Fruit fly (Drosophila melanogaster) whole organism, embryonic: ENCODE data around the gene alphaCOP.
A peak's percentile ranks its signal among the peaks of the same experiment; 100 is the strongest.

Experiments used
- Ada2b ChIP-seq: fragments of 200-800 bp; sonication (Bioruptor generic); IDR thresholded peaks from 2 replicates; pipeline ENCODE4 v1.3.6; 2022; ENCODE audit warnings: missing biosample characterization, missing genetic modification characterization
- Atf3 ChIP-seq: fragments of 200-800 bp; sonication (Bioruptor generic); optimal IDR thresholded peaks from 3 replicates; lab custom pipeline; 2016; ENCODE audit warnings: missing biosample characterization, missing genetic modification characterization
- CG10321 ChIP-seq: fragments of 200-800 bp; sonication (Bioruptor generic); IDR thresholded peaks from 2 replicates; pipeline ENCODE4 v1.3.6; 2022; ENCODE audit warnings: missing biosample characterization, missing genetic modification characterization
- CG10543 ChIP-seq: fragments of 200-800 bp; sonication (Bioruptor generic); optimal IDR thresholded peaks from 3 replicates; lab custom pipeline; 2017; ENCODE audit warnings: missing biosample characterization, mild to moderate bottlenecking, missing genetic modification characterization, moderate library complexity
- CG10654 ChIP-seq: fragments of 200-800 bp; sonication (Bioruptor generic); optimal IDR thresholded peaks from 2 replicates; lab custom pipeline; 2016; ENCODE audit warnings: missing biosample characterization, missing genetic modification characterization
- CG12104 ChIP-seq: fragments of 200-800 bp; sonication (Bioruptor generic); optimal IDR thresholded peaks from 3 replicates; lab custom pipeline; 2016; ENCODE audit warnings: missing biosample characterization, missing genetic modification characterization
- CG12942 ChIP-seq: fragments of 200-800 bp; sonication (Bioruptor generic); optimal IDR thresholded peaks from 3 replicates; lab custom pipeline; 2016; ENCODE audit warnings: missing biosample characterization, missing genetic modification characterization
- CG13123 ChIP-seq: fragments of 200-800 bp; sonication (Bioruptor generic); optimal IDR thresholded peaks from 2 replicates; lab custom pipeline; 2016; ENCODE audit warnings: missing biosample characterization, missing genetic modification characterization
- CG14667 ChIP-seq: fragments of 200-800 bp; sonication (Bioruptor generic); IDR thresholded peaks from 2 replicates; pipeline ENCODE4 v1.3.6; 2022; ENCODE audit warnings: missing biosample characterization, missing genetic modification characterization
- CG16815 ChIP-seq: fragments of 200-800 bp; sonication (Bioruptor generic); optimal IDR thresholded peaks from 3 replicates; lab custom pipeline; 2017; ENCODE audit warnings: missing biosample characterization, mild to moderate bottlenecking, missing genetic modification characterization
- CG17359 ChIP-seq: fragments of 200-800 bp; sonication (Bioruptor generic); optimal IDR thresholded peaks from 3 replicates; lab custom pipeline; 2018; ENCODE audit warnings: missing biosample characterization, mild to moderate bottlenecking, missing genetic modification characterization, moderate library complexity
- CG2202 ChIP-seq: fragments of 200-800 bp; sonication (Bioruptor generic); optimal IDR thresholded peaks from 2 replicates; lab custom pipeline; 2018; ENCODE audit warnings: missing biosample characterization, mild to moderate bottlenecking, missing genetic modification characterization
- CG30020 ChIP-seq: fragments of 200-800 bp; optimal IDR thresholded peaks from 2 replicates; lab custom pipeline; 2019; ENCODE audit warnings: missing biosample characterization, mild to moderate bottlenecking, missing genetic modification characterization, moderate library complexity
- CG31388 ChIP-seq: fragments of 200-800 bp; sonication (Bioruptor generic); optimal IDR thresholded peaks from 2 replicates; lab custom pipeline; 2016; ENCODE audit warnings: missing biosample characterization, missing genetic modification characterization
- CG32767 ChIP-seq: fragments of 200-800 bp; sonication (Bioruptor generic); IDR thresholded peaks from 2 replicates; pipeline ENCODE4 v1.3.6; 2022; ENCODE audit warnings: missing biosample characterization, missing genetic modification characterization
- CG33557 ChIP-seq: fragments of 200-800 bp; sonication (Bioruptor generic); optimal IDR thresholded peaks from 2 replicates; lab custom pipeline; 2019; ENCODE audit warnings: missing biosample characterization, mild to moderate bottlenecking, missing genetic modification characterization, moderate library complexity
- CG4730 ChIP-seq: fragments of 200-800 bp; sonication (Bioruptor generic); IDR thresholded peaks from 2 replicates; pipeline ENCODE4 v1.3.6; 2022; ENCODE audit warnings: missing biosample characterization, missing genetic modification characterization
- CG7987 ChIP-seq: fragments of 200-800 bp; sonication (Bioruptor generic); optimal IDR thresholded peaks from 2 replicates; lab custom pipeline; 2018; ENCODE audit warnings: missing biosample characterization, mild to moderate bottlenecking, missing genetic modification characterization, moderate library complexity
- CG8765 ChIP-seq: fragments of 200-800 bp; sonication (Bioruptor generic); IDR thresholded peaks from 2 replicates; pipeline ENCODE4 v1.3.6; 2022; ENCODE audit warnings: missing biosample characterization, missing genetic modification characterization
- CG8924 ChIP-seq: fragments of 200-800 bp; optimal IDR thresholded peaks from 3 replicates; lab custom pipeline; 2019; ENCODE audit warnings: missing biosample characterization, mild to moderate bottlenecking, missing genetic modification characterization, moderate library complexity
- Dbx ChIP-seq: fragments of 200-800 bp; sonication (Bioruptor generic); IDR thresholded peaks from 3 replicates; pipeline ENCODE4 v1.3.6; 2022; ENCODE audit warnings: missing biosample characterization, missing genetic modification characterization
- Dip2 ChIP-seq: fragments of 200-800 bp; sonication (Bioruptor generic); IDR thresholded peaks from 2 replicates; pipeline ENCODE4 v1.3.6; 2022; ENCODE audit warnings: missing biosample characterization, missing genetic modification characterization
- ERR ChIP-seq: fragments of 200-800 bp; sonication (Bioruptor generic); optimal IDR thresholded peaks from 2 replicates; lab custom pipeline; 2016; ENCODE audit warnings: missing biosample characterization, missing genetic modification characterization
- Ets97D ChIP-seq: fragments of 200-800 bp; sonication (Bioruptor generic); optimal IDR thresholded peaks from 3 replicates; lab custom pipeline; 2016; ENCODE audit warnings: missing biosample characterization, missing genetic modification characterization
- H2.0 ChIP-seq: fragments of 200-800 bp; sonication (Bioruptor generic); IDR thresholded peaks from 2 replicates; pipeline ENCODE4 v1.3.6; 2022; ENCODE audit warnings: missing biosample characterization, missing genetic modification characterization
- Hey ChIP-seq: fragments of 200-800 bp; sonication (Bioruptor generic); optimal IDR thresholded peaks from 3 replicates; lab custom pipeline; 2018; ENCODE audit warnings: missing biosample characterization, mild to moderate bottlenecking, missing genetic modification characterization
- MBD-R2 ChIP-seq: fragments of 200-800 bp; sonication (Bioruptor generic); IDR thresholded peaks from 2 replicates; pipeline ENCODE4 v1.3.6; 2022; ENCODE audit warnings: missing biosample characterization, missing genetic modification characterization
- NFAT ChIP-seq: fragments of 200-800 bp; sonication (Bioruptor generic); IDR thresholded peaks from 2 replicates; pipeline ENCODE4 v1.3.6; 2022; ENCODE audit warnings: missing biosample characterization, missing genetic modification characterization
- Neu2 ChIP-seq: fragments of 200-800 bp; sonication (Bioruptor generic); optimal IDR thresholded peaks from 3 replicates; lab custom pipeline; 2016; ENCODE audit warnings: missing biosample characterization, missing genetic modification characterization, borderline replicate concordance
- Nf-YB ChIP-seq: fragments of 200-800 bp; sonication (Bioruptor generic); optimal IDR thresholded peaks from 3 replicates; lab custom pipeline; 2019; ENCODE audit warnings: missing biosample characterization, mild to moderate bottlenecking, missing genetic modification characterization, moderate library complexity
- Nf-YC ChIP-seq: fragments of 200-800 bp; optimal IDR thresholded peaks from 3 replicates; lab custom pipeline; 2019; ENCODE audit warnings: missing biosample characterization, mild to moderate bottlenecking, missing genetic modification characterization, moderate library complexity
- Oli ChIP-seq: fragments of 200-800 bp; sonication (Bioruptor generic); optimal IDR thresholded peaks from 2 replicates; lab custom pipeline; 2018; ENCODE audit warnings: missing biosample characterization, mild to moderate bottlenecking, missing genetic modification characterization, moderate library complexity
- Opbp ChIP-seq: fragments of 200-800 bp; sonication (Bioruptor generic); IDR thresholded peaks from 3 replicates; pipeline ENCODE4 v1.3.6; 2022; ENCODE audit warnings: missing biosample characterization, missing genetic modification characterization; ENCODE audit not compliant: partially characterized antibody
- Sry-β ChIP-seq: fragments of 200-800 bp; sonication (Bioruptor generic); optimal IDR thresholded peaks from 2 replicates; lab custom pipeline; 2018; ENCODE audit warnings: missing biosample characterization, mild to moderate bottlenecking, missing genetic modification characterization, moderate library complexity
- Stat92E ChIP-seq, 3 experiments: fragments of >200 bp in 2 of 3; fragments of 200-800 bp in 1 of 3; sonication (Bioruptor generic) in 1 of 3; optimal IDR thresholded peaks; 2 replicates each; lab custom pipeline; 2017 to 2019; ENCODE audit warnings: missing biosample characterization in 3 of 3, missing genetic modification characterization in 3 of 3, mild to moderate bottlenecking in 1 of 3, moderate library complexity in 1 of 3
- TFAM ChIP-seq: fragments of 200-800 bp; sonication (Bioruptor generic); optimal IDR thresholded peaks from 2 replicates; lab custom pipeline; 2017; ENCODE audit warnings: missing biosample characterization, missing genetic modification characterization, inconsistent platforms
- Taf1 ChIP-seq: fragments of 200-800 bp; sonication (Bioruptor generic); IDR thresholded peaks from 2 replicates; pipeline ENCODE4 v1.3.6; 2022; ENCODE audit warnings: missing biosample characterization, missing genetic modification characterization
- Trl ChIP-seq, 3 experiments: fragments of >200 bp in 2 of 3; fragments of 200-800 bp in 1 of 3; sonication (Bioruptor generic) in 1 of 3; optimal IDR thresholded peaks; 2 replicates in 1 of 3; 3 replicates in 2 of 3; lab custom pipeline; 2016 to 2017; ENCODE audit warnings: missing biosample characterization in 1 of 3, missing genetic modification characterization in 1 of 3
- al ChIP-seq: fragments of 200-800 bp; sonication (Bioruptor generic); IDR thresholded peaks from 2 replicates; pipeline ENCODE4 v1.3.6; 2022; ENCODE audit warnings: missing biosample characterization, missing genetic modification characterization
- az2 ChIP-seq: fragments of 200-800 bp; sonication (Bioruptor generic); optimal IDR thresholded peaks from 3 replicates; lab custom pipeline; 2016; ENCODE audit warnings: missing biosample characterization, missing genetic modification characterization
- cg ChIP-seq: fragments of 200-800 bp; sonication (Bioruptor generic); optimal IDR thresholded peaks from 3 replicates; lab custom pipeline; 2019; ENCODE audit warnings: missing biosample characterization, mild to moderate bottlenecking, missing genetic modification characterization, moderate library complexity
- crol ChIP-seq: fragments of 200-800 bp; sonication (Bioruptor generic); IDR thresholded peaks from 2 replicates; pipeline ENCODE4 v1.3.6; 2022; ENCODE audit warnings: missing biosample characterization, missing genetic modification characterization
- ems ChIP-seq: fragments of 200-800 bp; sonication (Bioruptor generic); optimal IDR thresholded peaks from 3 replicates; lab custom pipeline; 2016; ENCODE audit warnings: missing biosample characterization, missing genetic modification characterization
- ham ChIP-seq: fragments of 200-800 bp; sonication (Bioruptor generic); IDR thresholded peaks from 2 replicates; pipeline ENCODE4 v1.3.6; 2022; ENCODE audit warnings: missing biosample characterization, missing genetic modification characterization
- hbn ChIP-seq: fragments of 200-800 bp; sonication (Bioruptor generic); IDR thresholded peaks from 2 replicates; pipeline ENCODE4 v1.3.6; 2022; ENCODE audit warnings: missing biosample characterization, missing genetic modification characterization; ENCODE audit not compliant: partially characterized antibody
- p53 ChIP-seq: fragments of 200-800 bp; sonication (Bioruptor generic); optimal IDR thresholded peaks from 2 replicates; lab custom pipeline; 2016; ENCODE audit warnings: missing biosample characterization, missing genetic modification characterization
- pfk ChIP-seq: fragments of 200-800 bp; sonication (Bioruptor generic); optimal IDR thresholded peaks from 2 replicates; lab custom pipeline; 2018; ENCODE audit warnings: missing biosample characterization, mild to moderate bottlenecking, missing genetic modification characterization, moderate library complexity
- psq ChIP-seq: fragments of 200-800 bp; sonication (Bioruptor generic); optimal IDR thresholded peaks from 2 replicates; lab custom pipeline; 2017; ENCODE audit warnings: missing biosample characterization, missing genetic modification characterization
- sug ChIP-seq: fragments of 200-800 bp; optimal IDR thresholded peaks from 2 replicates; lab custom pipeline; 2019; ENCODE audit warnings: missing biosample characterization, mild to moderate bottlenecking, missing genetic modification characterization, moderate library complexity
- zen ChIP-seq: fragments of 200-800 bp; sonication (Bioruptor generic); optimal IDR thresholded peaks from 3 replicates; lab custom pipeline; 2018; ENCODE audit warnings: missing biosample characterization, mild to moderate bottlenecking, missing genetic modification characterization, moderate library complexity

alphaCOP gene

DNA sequence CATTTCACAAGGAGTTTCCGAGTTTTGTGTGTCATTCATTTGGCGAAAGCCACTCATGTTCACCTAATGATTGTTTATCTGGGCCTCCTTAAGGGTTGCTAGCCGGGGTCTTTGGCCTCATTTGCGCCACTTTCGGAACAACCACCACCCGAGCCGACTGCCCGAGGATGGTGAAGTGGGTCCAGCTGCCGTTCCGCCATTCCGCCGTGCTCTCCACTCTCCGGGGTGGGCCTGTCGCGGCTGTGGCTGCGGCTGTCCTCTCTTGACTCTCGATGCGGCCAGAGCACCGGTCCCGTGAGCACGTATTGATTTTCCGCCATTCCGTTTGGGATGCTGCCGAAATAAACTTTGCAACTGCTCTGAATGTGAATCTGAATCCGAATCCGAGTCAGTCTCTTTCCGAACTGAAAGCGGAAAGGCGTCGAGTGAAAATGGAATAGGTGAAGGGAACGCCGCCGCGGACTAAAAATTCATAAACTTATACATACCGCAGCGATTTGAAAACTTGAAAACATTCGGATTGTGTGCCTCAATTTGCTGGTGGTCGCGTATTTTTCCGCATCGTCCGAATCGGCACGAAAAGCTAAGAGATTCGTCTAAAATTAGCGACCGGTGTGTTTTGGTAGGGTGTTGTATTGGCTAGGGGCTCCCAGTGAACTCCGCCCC, 3.8 kb upstream of the alphaCOP start, which contains the start of gene CG13920 (continued):
- TF ChIP-seq CG16815 (GFP tag; lab: Kevin White, UChicago) (no peak), CG10321 (no peak), CG31388 (GFP tag; lab: Kevin White, UChicago) (no peak), Hey (tag; lab: Kevin White, UChicago) (no peak), CG33557 (GFP tag; lab: Kevin White, UChicago) (no peak), Nf-YB (GFP tag; lab: Kevin White, UChicago) (no peak), TFAM (GFP tag; lab: Kevin White, UChicago) (no peak), CG10543 (GFP tag; lab: Kevin White, UChicago) (peak; percentile 72), CG2202 (tag; lab: Kevin White, UChicago) (no peak), Neu2 (no peak), CG30020 (no peak), Dip2 (GFP tag; lab: Robert Waterston, UW) (no peak), Trl (optimal IDR thresholded peaks at IDR 0.05; lab: Kevin White, UChicago) (peak; percentile 59 to 62), Trl (GFP tag; optimal IDR thresholded peaks at IDR 0.05; lab: Kevin White, UChicago) (no peak), CG10654 (GFP tag; lab: Kevin White, UChicago) (no peak), crol (GFP tag; lab: Robert Waterston, UW) (peak; percentile 78), pfk (GFP tag; lab: Kevin White, UChicago) (peak; percentile 30), CG17359 (tag; lab: Kevin White, UChicago) (no peak), CG7987 (GFP tag; lab: Kevin White, UChicago) (no peak), Opbp (GFP tag; lab: Robert Waterston, UW) (no peak), psq (no peak), al (no peak), Atf3 (GFP tag; lab: Kevin White, UChicago) (no peak), CG12104 (no peak), zen (no peak), ham (GFP tag; lab: Robert Waterston, UW) (no peak), CG4730 (GFP tag; lab: Robert Waterston, UW) (no peak), CG14667 (GFP tag; lab: Robert Waterston, UW) (no peak), Stat92E (GFP tag; optimal IDR thresholded peaks at IDR 0.05; lab: Kevin White, UChicago) (no peak), H2.0 (GFP tag; lab: Robert Waterston, UW) (no peak), Dbx (GFP tag; lab: Robert Waterston, UW) (0 out of 3 replicates have a peak, but pooled peaks have one; percentile 34), CG8924 (tag; lab: Kevin White, UChicago) (no peak), CG8765 (GFP tag; lab: Robert Waterston, UW) (no peak), Ada2b (GFP tag; lab: Robert Waterston, UW) (no peak), Taf1 (GFP tag; lab: Robert Waterston, UW) (no peak), CG12942 (GFP tag; lab: Kevin White, UChicago) (no peak), Sry-β (no peak), NFAT (0 out of 2 replicates have a peak, but pooled peaks have one; percentile 2), CG13123 (no peak), az2 (GFP tag; lab: Kevin White, UChicago) (no peak), Nf-YC (tag; lab: Kevin White, UChicago) (peak; percentile 3), cg (GFP tag; lab: Kevin White, UChicago) (no peak), CG32767 (GFP tag; lab: Robert Waterston, UW) (0 out of 2 replicates have a peak, but pooled peaks have one; percentile 29), sug (peak; percentile 59), Ets97D (GFP tag; lab: Kevin White, UChicago) (no peak), hbn (GFP tag; lab: Robert Waterston, UW) (no peak), Oli (tag; lab: Kevin White, UChicago) (no peak), MBD-R2 (GFP tag; lab: Robert Waterston, UW) (peak; percentile 42), ems (GFP tag; lab: Kevin White, UChicago) (no peak), p53 (GFP tag; lab: Kevin White, UChicago) (no peak), ERR (GFP tag; lab: Kevin White, UChicago) (no peak)
